Worm (Caenorhabditis elegans): ENCODE data around the gene C50B6.7.

- TF ChIP-seq elt-1 (tag; optimal IDR thresholded peaks at IDR 0.05; ENCODE audit: borderline replicate concordance, insufficient read depth): no peak
- no peak for TF ChIP-seq snpc-4 (tag; optimal IDR thresholded peaks at IDR 0.05)
- no peak for TF ChIP-seq elt-3 (tag; optimal IDR thresholded peaks at IDR 0.05)
- no peak for TF ChIP-seq pha-4 (tag; optimal IDR thresholded peaks at IDR 0.05)
- no peak for TF ChIP-seq blmp-1 (tag; optimal IDR thresholded peaks at IDR 0.05)
- TF ChIP-seq lsy-2 (tag; optimal IDR thresholded peaks at IDR 0.05): no peak
- TF ChIP-seq ham-2 (GFP tag; optimal IDR thresholded peaks at IDR 0.05): no peak
- TF ChIP-seq unc-39 (tag; optimal IDR thresholded peaks at IDR 0.05): no peak
- no peak for TF ChIP-seq unc-62 (GFP tag; optimal IDR thresholded peaks at IDR 0.05)
Observed at ce11 chrV:13301443-13301842, 23.3 kb downstream of the C50B6.7 start, which contains the start of gene ceh-79.

Measured in whole organism, mixed stage, embryonic.